Fruit fly (Drosophila melanogaster) whole organism, embryonic: ENCODE measurements around the gene CG6972.

Experiments
- CG15514 ChIP-seq: fragments of 200-800 bp; sonication (Bioruptor generic); optimal IDR thresholded peaks from 3 replicates; lab custom pipeline; 2017; ENCODE audit warnings: missing biosample characterization, missing genetic modification characterization, mild to moderate bottlenecking, moderate library complexity, missing genetic modification reagents
- CG17361 ChIP-seq: fragments of 200-800 bp; sonication (Bioruptor generic); IDR thresholded peaks from 3 replicates; pipeline ENCODE4 v1.3.6; 2022; ENCODE audit warnings: missing biosample characterization, missing genetic modification characterization
- CG2875 ChIP-seq: fragments of 200-800 bp; sonication (Bioruptor generic); optimal IDR thresholded peaks from 2 replicates; lab custom pipeline; 2017; ENCODE audit warnings: missing biosample characterization, mild to moderate bottlenecking, missing genetic modification characterization, missing genetic modification reagents
- CG8765 ChIP-seq: fragments of 200-800 bp; sonication (Bioruptor generic); IDR thresholded peaks from 2 replicates; pipeline ENCODE4 v1.3.6; 2022; ENCODE audit warnings: missing biosample characterization, missing genetic modification characterization
- bigmax ChIP-seq: fragments of 200-800 bp; sonication (Bioruptor generic); optimal IDR thresholded peaks from 2 replicates; lab custom pipeline; 2018; ENCODE audit warnings: missing biosample characterization, mild to moderate bottlenecking, missing genetic modification characterization
- ftz-f1 ChIP-seq: fragments of 200-800 bp; sonication (Bioruptor generic); optimal IDR thresholded peaks from 2 replicates; lab custom pipeline; 2016; ENCODE audit warnings: missing biosample characterization, missing genetic modification characterization
- sr ChIP-seq: fragments of 200-800 bp; sonication (Bioruptor generic); IDR thresholded peaks from 3 replicates; pipeline ENCODE4 v1.3.6; 2022; ENCODE audit warnings: missing biosample characterization, missing genetic modification characterization

- no peak for TF ChIP-seq ftz-f1 (GFP tag; lab: Kevin White, UChicago)
- no peak for TF ChIP-seq CG8765 (GFP tag; lab: Robert Waterston, UW)
- no peak for TF ChIP-seq sr
- no peak for TF ChIP-seq CG15514 (GFP tag; lab: Kevin White, UChicago)
- no peak for TF ChIP-seq CG2875 (GFP tag; lab: Kevin White, UChicago)
- TF ChIP-seq bigmax (GFP tag; lab: Kevin White, UChicago), result no peak
- no peak for TF ChIP-seq CG17361 (GFP tag; lab: Robert Waterston, UW)
Observed at dm6 chr3R:22669789-22670426, 31.9 kb upstream of the CG6972 start.
